Worm (Caenorhabditis elegans): Measurements from ENCODE around the gene K07F5.16.

DNA sequence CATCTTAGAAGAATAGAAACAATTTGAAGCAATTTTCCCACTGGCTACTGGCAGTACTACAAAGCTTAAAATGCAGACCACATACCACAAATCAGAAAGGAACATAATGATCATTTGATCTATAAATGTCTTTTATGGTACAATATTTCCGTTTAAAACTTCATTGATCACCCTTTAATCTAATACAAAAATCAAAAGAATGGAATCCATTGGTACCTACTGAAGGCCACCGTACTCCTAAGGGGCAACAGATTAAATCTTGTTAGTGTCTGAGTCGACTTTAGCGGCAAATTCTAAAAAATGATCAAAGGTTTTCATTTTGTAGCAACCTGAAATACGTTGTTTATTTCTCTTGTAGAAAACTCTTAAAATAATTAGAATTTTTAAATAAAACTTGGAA is 8.3 kb downstream of the K07F5.16 start:
- no peak for TF ChIP-seq cebp-1 (GFP tag; IDR thresholded peaks at IDR 0.05)
- TF ChIP-seq cebp-1 (tag; optimal IDR thresholded peaks at IDR 0.05): no peak
- TF ChIP-seq F22D6.2 (tag; optimal IDR thresholded peaks at IDR 0.05): no peak
- no peak for TF ChIP-seq efl-1 (GFP tag; optimal IDR thresholded peaks at IDR 0.05)
- TF ChIP-seq snpc-4 (GFP tag; optimal IDR thresholded peaks at IDR 0.05): no peak
- TF ChIP-seq snpc-4 (tag; optimal IDR thresholded peaks at IDR 0.05): no peak
- no peak for TF ChIP-seq dpl-1 (GFP tag; optimal IDR thresholded peaks at IDR 0.05)
- no peak for TF ChIP-seq dpff-1 (tag; optimal IDR thresholded peaks at IDR 0.05)
- TF ChIP-seq tbp1 (GFP tag; optimal IDR thresholded peaks at IDR 0.05): no peak
- no peak for TF ChIP-seq C17E4.6 (GFP tag; IDR thresholded peaks at IDR 0.05)
- no peak for TF ChIP-seq Y53G8AR.9 (GFP tag; conservative IDR thresholded peaks at IDR 0.05)
- TF ChIP-seq ceh-40 (GFP tag; IDR thresholded peaks at IDR 0.05): no peak

Measured in whole organism, young adult.